Worm (Caenorhabditis elegans): Measurements from ENCODE around the gene F36H5.10.

The F36H5.10 gene

ce11 chrII:1744183-1744582 is 12.9 kb upstream of the F36H5.10 start, which contains the start of gene clec-19:
Gene clec-19, plus strand, starts transcription at chrII:1744483.
- no peak for TF ChIP-seq lin-11 (tag; optimal IDR thresholded peaks at IDR 0.05)
- no peak for TF ChIP-seq zag-1 (tag; optimal IDR thresholded peaks at IDR 0.05)
- no peak for TF ChIP-seq dmd-4 (tag; optimal IDR thresholded peaks at IDR 0.05)
- TF ChIP-seq skn-1 (tag; optimal IDR thresholded peaks at IDR 0.05) = no peak
- no peak for TF ChIP-seq nhr-237 (tag; optimal IDR thresholded peaks at IDR 0.05)
- no peak for TF ChIP-seq alr-1 (tag; optimal IDR thresholded peaks at IDR 0.05)
- TF ChIP-seq ztf-1 (GFP tag; conservative IDR thresholded peaks at IDR 0.05) = no peak
- no peak for TF ChIP-seq aly-2 (tag; optimal IDR thresholded peaks at IDR 0.05)
- TF ChIP-seq mab-5 (tag; optimal IDR thresholded peaks at IDR 0.05) = no peak

DNA sequence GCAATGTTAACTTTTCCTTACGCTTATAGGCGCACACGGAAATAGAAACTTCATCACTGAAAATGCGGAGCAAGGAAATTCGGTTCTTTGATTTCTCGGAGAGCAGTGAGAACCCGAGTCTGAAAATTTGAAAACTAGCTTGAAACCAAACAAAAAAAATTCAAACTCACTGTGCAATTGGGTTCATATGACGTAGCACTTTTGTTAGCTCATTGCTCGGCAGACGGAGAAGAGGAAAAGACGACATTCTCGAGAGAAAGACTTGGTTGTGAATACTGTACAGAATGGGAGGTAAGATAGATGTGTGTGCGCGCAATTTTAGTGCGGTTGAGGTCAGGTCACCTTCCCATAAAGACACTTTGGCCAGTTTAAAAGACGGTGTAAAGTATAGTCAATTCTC is 6.7 kb upstream of the F36H5.10 start, which contains the start of the genes F36H5.13 and F36H5.8:
TSS of gene F36H5.13 (minus strand) at position 101 of the 400 bp plus-strand sequence.
TSS of gene F36H5.8 (minus strand) at position 274 of the 400 bp plus-strand sequence.
- TF ChIP-seq blmp-1 (tag; optimal IDR thresholded peaks at IDR 0.05; ENCODE audit: insufficient read depth) = no peak
- TF ChIP-seq nhr-23 (tag; optimal IDR thresholded peaks at IDR 0.05) = no peak
- TF ChIP-seq lin-13 (GFP tag; optimal IDR thresholded peaks at IDR 0.05) = no peak
- TF ChIP-seq ztf-4 (tag; optimal IDR thresholded peaks at IDR 0.05) = no peak
- TF ChIP-seq lin-39 (tag; optimal IDR thresholded peaks at IDR 0.05) = no peak
- no peak for TF ChIP-seq ceh-16 (tag; optimal IDR thresholded peaks at IDR 0.05)
- TF ChIP-seq skn-1 (tag; optimal IDR thresholded peaks at IDR 0.05) = no peak
- no peak for TF ChIP-seq ztf-1 (GFP tag; conservative IDR thresholded peaks at IDR 0.05)
- TF ChIP-seq lin-11 (tag; optimal IDR thresholded peaks at IDR 0.05) = no peak
- TF ChIP-seq nhr-6 (tag; optimal IDR thresholded peaks at IDR 0.05) = no peak
- TF ChIP-seq F13H6.1 (tag; optimal IDR thresholded peaks at IDR 0.05) = no peak
- no peak for TF ChIP-seq unc-55 (GFP tag; optimal IDR thresholded peaks at IDR 0.05)
- no peak for TF ChIP-seq ceh-82 (tag; optimal IDR thresholded peaks at IDR 0.05)
- TF ChIP-seq nhr-25 (tag; optimal IDR thresholded peaks at IDR 0.05) = no peak
- no peak for TF ChIP-seq zag-1 (tag; optimal IDR thresholded peaks at IDR 0.05)
- TF ChIP-seq elt-3 (tag; optimal IDR thresholded peaks at IDR 0.05) = no peak
- TF ChIP-seq crh-2 (tag; optimal IDR thresholded peaks at IDR 0.05) = no peak

- no peak for TF ChIP-seq mdl-1 (tag; optimal IDR thresholded peaks at IDR 0.05)
Observed at ce11 chrII:1752990-1753389, 4.1 kb upstream of the F36H5.10 start, which contains the start of gene F36H5.9. Gene F36H5.9, minus strand, starts transcription at chrII:1753090.

DNA sequence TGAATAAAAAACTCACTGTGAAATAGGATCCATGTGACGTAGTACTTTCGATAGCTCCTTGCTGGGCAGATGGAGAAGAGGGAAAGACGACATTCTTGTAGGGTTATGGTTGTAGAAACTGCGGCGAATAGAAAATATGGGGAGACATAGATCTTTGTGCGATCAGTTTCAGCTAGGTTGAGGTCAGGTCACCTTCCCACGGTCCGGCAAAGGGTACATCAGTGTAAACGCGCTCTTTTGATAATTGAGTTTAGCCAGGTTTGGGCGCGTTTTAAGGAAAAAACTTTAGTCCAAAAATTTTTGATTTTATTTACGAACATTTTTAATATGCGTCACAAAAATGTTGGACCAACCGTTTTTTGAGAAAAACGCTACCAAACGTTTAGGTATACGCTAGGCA is 1.1 kb upstream of the F36H5.10 start, which contains the start of gene F36H5.17:
TSS of gene F36H5.17 (minus strand) at position 101 of the 400 bp plus-strand sequence.
- TF ChIP-seq ztf-1 (GFP tag; conservative IDR thresholded peaks at IDR 0.05) (no peak), crh-2 (tag; optimal IDR thresholded peaks at IDR 0.05) (no peak)

DNA sequence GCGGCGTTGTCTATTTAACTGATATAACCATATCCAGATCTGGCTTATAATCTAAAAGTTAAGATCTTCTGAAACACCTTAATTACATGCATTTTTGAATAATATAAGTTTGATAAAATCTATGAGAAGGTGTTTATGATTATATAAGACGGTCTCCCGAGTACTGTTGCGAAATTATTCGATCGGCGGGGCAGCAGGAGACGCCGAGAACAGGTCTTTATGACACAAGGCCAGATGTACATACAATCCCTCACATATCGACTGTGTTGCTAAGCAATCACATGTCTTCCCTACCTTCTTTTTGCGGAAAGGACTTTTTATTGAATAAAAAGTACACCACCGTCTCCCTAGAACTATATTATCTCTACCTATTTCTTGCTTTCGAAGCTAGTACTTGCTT is 551 bp upstream of the F36H5.10 start, which contains the start of gene fbxb-53:
TSS of gene fbxb-53 (plus strand) at position 301 of the 400 bp plus-strand sequence.
- TF ChIP-seq mdl-1 (tag; optimal IDR thresholded peaks at IDR 0.05) (no peak), nhr-11 (tag; optimal IDR thresholded peaks at IDR 0.05) (no peak), nhr-6 (tag; optimal IDR thresholded peaks at IDR 0.05) (no peak), R02D3.7 (tag; optimal IDR thresholded peaks at IDR 0.05) (no peak), mab-5 (tag; optimal IDR thresholded peaks at IDR 0.05) (no peak), zag-1 (tag; optimal IDR thresholded peaks at IDR 0.05) (no peak), nhr-129 (tag; optimal IDR thresholded peaks at IDR 0.05) (no peak), nhr-12 (tag; optimal IDR thresholded peaks at IDR 0.05) (no peak), nhr-77 (tag; optimal IDR thresholded peaks at IDR 0.05) (no peak), lin-13 (GFP tag; optimal IDR thresholded peaks at IDR 0.05) (no peak), aly-2 (tag; optimal IDR thresholded peaks at IDR 0.05) (no peak), lin-39 (tag; optimal IDR thresholded peaks at IDR 0.05) (no peak), crh-2 (tag; optimal IDR thresholded peaks at IDR 0.05) (no peak), Y55F3AM.14 (GFP tag; optimal IDR thresholded peaks at IDR 0.05) (no peak), ZK546.5 (tag; optimal IDR thresholded peaks at IDR 0.05) (no peak)

ce11 chrII:1759602-1760001 is 2.5 kb downstream of the F36H5.10 start, which contains the start of gene F36H5.18:
Gene F36H5.18, plus strand, starts transcription at chrII:1759902.
- TF ChIP-seq aly-2 (tag; optimal IDR thresholded peaks at IDR 0.05) = no peak
- TF ChIP-seq ZK546.5 (tag; optimal IDR thresholded peaks at IDR 0.05) = no peak
- no peak for TF ChIP-seq C34F6.9 (tag; optimal IDR thresholded peaks at IDR 0.05)
- no peak for TF ChIP-seq nhr-237 (tag; optimal IDR thresholded peaks at IDR 0.05)
- no peak for TF ChIP-seq gmeb-1 (tag; optimal IDR thresholded peaks at IDR 0.05)
- no peak for TF ChIP-seq F13H6.1 (tag; optimal IDR thresholded peaks at IDR 0.05)
- no peak for TF ChIP-seq egl-27 (tag; optimal IDR thresholded peaks at IDR 0.05)
- TF ChIP-seq lin-11 (tag; optimal IDR thresholded peaks at IDR 0.05) = no peak
- TF ChIP-seq ztf-1 (GFP tag; conservative IDR thresholded peaks at IDR 0.05) = no peak
- no peak for TF ChIP-seq mdl-1 (tag; optimal IDR thresholded peaks at IDR 0.05)
- TF ChIP-seq skn-1 (tag; optimal IDR thresholded peaks at IDR 0.05) = no peak
- TF ChIP-seq sma-3 (GFP tag; optimal IDR thresholded peaks at IDR 0.05) = no peak
- TF ChIP-seq lsy-2 (tag; optimal IDR thresholded peaks at IDR 0.05) = no peak
- TF ChIP-seq ceh-16 (tag; optimal IDR thresholded peaks at IDR 0.05) = no peak
- TF ChIP-seq unc-55 (GFP tag; optimal IDR thresholded peaks at IDR 0.05) = no peak
- TF ChIP-seq lin-39 (tag; optimal IDR thresholded peaks at IDR 0.05) = no peak
- no peak for TF ChIP-seq nhr-25 (tag; optimal IDR thresholded peaks at IDR 0.05)
- no peak for TF ChIP-seq dmd-4 (tag; optimal IDR thresholded peaks at IDR 0.05)
- no peak for TF ChIP-seq elt-1 (tag; optimal IDR thresholded peaks at IDR 0.05)
